Worm (Caenorhabditis elegans): Measurements from ENCODE around the gene Y53G8AL.4.

Gene Y53G8AL.4

ce11 chrIII:3273141-3273540 lies 22.7 kb upstream of the Y53G8AL.4 start (continued):
- TF ChIP-seq F49E8.2 (tag; optimal IDR thresholded peaks at IDR 0.05; ENCODE audit: borderline replicate concordance) (no peak), ceh-82 (tag; optimal IDR thresholded peaks at IDR 0.05) (no peak), lin-1 (GFP tag; IDR thresholded peaks at IDR 0.05) (no peak), attf-4 (tag; optimal IDR thresholded peaks at IDR 0.05) (no peak), mep-1 (tag; optimal IDR thresholded peaks at IDR 0.05) (peak; percentile 50), dpl-1 (GFP tag; optimal IDR thresholded peaks at IDR 0.05) (no peak), hlh-30 (tag; optimal IDR thresholded peaks at IDR 0.05; ENCODE audit: insufficient read depth) (peak; percentile 90), jun-1 (tag; optimal IDR thresholded peaks at IDR 0.05) (no peak), F44E2.7 (GFP tag; IDR thresholded peaks at IDR 0.05) (no peak), unc-62 (GFP tag; optimal IDR thresholded peaks at IDR 0.05 in 1 of 2) (peak in 1 of 2 experiments; percentile 98), unc-62 (tag; optimal IDR thresholded peaks at IDR 0.05) (no peak), saeg-2 (GFP tag; IDR thresholded peaks at IDR 0.05) (no peak), zag-1 (tag; optimal IDR thresholded peaks at IDR 0.05) (no peak), nhr-6 (tag; optimal IDR thresholded peaks at IDR 0.05) (no peak), set-16 (GFP tag; IDR thresholded peaks at IDR 0.05) (no peak), mes-2 (tag; optimal IDR thresholded peaks at IDR 0.05; ENCODE audit: poor library complexity, severe bottlenecking) (peak; percentile 40), dve-1 (tag; optimal IDR thresholded peaks at IDR 0.05; ENCODE audit: insufficient read depth) (peak; percentile 5), spr-1 (tag; optimal IDR thresholded peaks at IDR 0.05) (no peak)

- TF ChIP-seq F49E8.2 (tag; optimal IDR thresholded peaks at IDR 0.05; ENCODE audit: borderline replicate concordance) = no peak
- TF ChIP-seq snpc-1.2 (GFP tag; IDR thresholded peaks at IDR 0.05) = no peak
- TF ChIP-seq mdl-1 (tag; optimal IDR thresholded peaks at IDR 0.05) = peak in 1 of 2 experiments; percentile 76
- peak; percentile 58 for TF ChIP-seq aha-1 (tag)
- TF ChIP-seq nhr-41 (GFP tag; IDR thresholded peaks at IDR 0.05) = no peak
- TF ChIP-seq unc-62 (GFP tag; optimal IDR thresholded peaks at IDR 0.05 in 1 of 2) = peak in 1 of 2 experiments; percentile 38
- no peak for TF ChIP-seq unc-62 (tag; optimal IDR thresholded peaks at IDR 0.05)
- TF ChIP-seq nhr-76 (tag; optimal IDR thresholded peaks at IDR 0.05) = no peak
- no peak for TF ChIP-seq lin-29 (GFP tag; IDR thresholded peaks at IDR 0.05)
- peak; percentile 52 for TF ChIP-seq nhr-28 (tag; optimal IDR thresholded peaks at IDR 0.05)
- TF ChIP-seq D1046.2 (GFP tag; IDR thresholded peaks at IDR 0.05) = no peak
- no peak for TF ChIP-seq ceh-62 (tag; optimal IDR thresholded peaks at IDR 0.05)
- TF ChIP-seq ceh-20 (GFP tag; IDR thresholded peaks at IDR 0.05) = peak; percentile 35; the same call in 1 of the 2 replicates
- TF ChIP-seq hif-1 (tag; optimal IDR thresholded peaks at IDR 0.05) = peak in 1 of 2 experiments; percentile 31
- peak; percentile 7 for TF ChIP-seq F10B5.3 (tag; optimal IDR thresholded peaks at IDR 0.05)
- TF ChIP-seq dve-1 (tag; optimal IDR thresholded peaks at IDR 0.05; ENCODE audit: insufficient read depth) = peak; percentile 78
- TF ChIP-seq daf-12 (tag; optimal IDR thresholded peaks at IDR 0.05) = no peak
- no peak for TF ChIP-seq ZK337.2 (GFP tag; IDR thresholded peaks at IDR 0.05)
- TF ChIP-seq nhr-102 (tag; optimal IDR thresholded peaks at IDR 0.05) = peak; percentile 27
- TF ChIP-seq mdt-29 (GFP tag; IDR thresholded peaks at IDR 0.05) = no peak
- no peak for TF ChIP-seq saeg-2 (GFP tag; IDR thresholded peaks at IDR 0.05)
- TF ChIP-seq F26F4.8 (GFP tag; conservative IDR thresholded peaks at IDR 0.05) = no peak
- no peak for TF ChIP-seq nhr-42 (GFP tag; IDR thresholded peaks at IDR 0.05)
- peak; percentile 84 for TF ChIP-seq mep-1 (tag; optimal IDR thresholded peaks at IDR 0.05)
- TF ChIP-seq Y75B8A.6 (GFP tag; IDR thresholded peaks at IDR 0.05) = no peak
- TF ChIP-seq mxl-3 (GFP tag; optimal IDR thresholded peaks at IDR 0.05) = no peak
- TF ChIP-seq zfp-2 (tag; optimal IDR thresholded peaks at IDR 0.05) = no peak
- TF ChIP-seq dmd-8 (GFP tag; IDR thresholded peaks at IDR 0.05) = no peak
- no peak for TF ChIP-seq unc-39 (tag; optimal IDR thresholded peaks at IDR 0.05)
- TF ChIP-seq ceh-32 (tag; optimal IDR thresholded peaks at IDR 0.05; ENCODE audit: poor library complexity) = no peak
- 0 out of 2 replicates have a peak, but pooled peaks have one; percentile 46 for TF ChIP-seq mxl-2 (GFP tag; conservative IDR thresholded peaks at IDR 0.05)
- TF ChIP-seq zag-1 (tag; optimal IDR thresholded peaks at IDR 0.05) = no peak
- TF ChIP-seq pqm-1 (tag; optimal IDR thresholded peaks at IDR 0.05) = no peak
- peak; percentile 50 for TF ChIP-seq rbr-2 (tag; optimal IDR thresholded peaks at IDR 0.05)
- TF ChIP-seq set-16 (GFP tag; IDR thresholded peaks at IDR 0.05) = peak; percentile 95
- no peak for TF ChIP-seq madf-5 (GFP tag; IDR thresholded peaks at IDR 0.05)
- no peak for TF ChIP-seq tra-1 (GFP tag; IDR thresholded peaks at IDR 0.05)
- no peak for TF ChIP-seq gei-8 (GFP tag; optimal IDR thresholded peaks at IDR 0.05)
- peak in 1 of 2 experiments; percentile 79 for TF ChIP-seq lsy-2 (tag; optimal IDR thresholded peaks at IDR 0.05)
- peak; percentile 31 for TF ChIP-seq mes-2 (tag; optimal IDR thresholded peaks at IDR 0.05; ENCODE audit: poor library complexity, severe bottlenecking)
- peak; percentile 30 for TF ChIP-seq dpl-1 (GFP tag; optimal IDR thresholded peaks at IDR 0.05)
These were observed 21.2 kb upstream of the Y53G8AL.4 start for ce11 chrIII:3271682-3272081.
